Worm (Caenorhabditis elegans): ENCODE results near the gene F43G6.10.

The F43G6.10 gene

DNA sequence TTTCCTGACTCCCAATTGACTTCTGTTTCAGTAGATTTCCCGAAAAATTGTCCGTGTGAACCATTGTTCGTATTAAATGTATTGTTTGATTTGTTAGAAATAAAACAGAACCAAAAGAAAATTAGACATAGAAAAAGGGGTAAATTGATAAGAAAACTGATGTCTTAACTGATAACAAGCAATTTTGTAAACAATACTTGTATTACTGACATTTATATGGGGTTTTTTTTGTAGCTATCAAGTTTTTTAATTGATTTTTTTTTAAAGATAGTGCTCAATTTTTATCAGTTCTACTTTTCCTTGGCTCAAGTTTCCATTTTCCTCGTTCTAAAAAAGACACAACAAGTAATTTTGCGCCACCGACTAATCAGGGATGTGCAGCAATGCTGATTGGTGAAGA is 12.0 kb upstream of the F43G6.10 start:
- peak; percentile 80 for TF ChIP-seq elt-2 (tag; optimal IDR thresholded peaks at IDR 0.05)
- no peak for TF ChIP-seq tbx-2 (tag; optimal IDR thresholded peaks at IDR 0.05)

- TF ChIP-seq nhr-232 (tag; optimal IDR thresholded peaks at IDR 0.05) (no peak), unc-3 (GFP tag; conservative IDR thresholded peaks at IDR 0.05) (no peak), unc-3 (tag; optimal IDR thresholded peaks at IDR 0.05) (no peak), pax-1 (tag; optimal IDR thresholded peaks at IDR 0.05) (no peak), tbx-2 (tag; optimal IDR thresholded peaks at IDR 0.05) (no peak), ceh-19 (GFP tag; optimal IDR thresholded peaks at IDR 0.05) (no peak), T23F11.4 (GFP tag; optimal IDR thresholded peaks at IDR 0.05) (no peak), ref-2 (tag; optimal IDR thresholded peaks at IDR 0.05) (no peak), nhr-11 (tag; optimal IDR thresholded peaks at IDR 0.05) (no peak), pag-3 (tag; optimal IDR thresholded peaks at IDR 0.05; ENCODE audit: borderline replicate concordance) (no peak), ceh-30 (tag; optimal IDR thresholded peaks at IDR 0.05) (no peak), pha-4 (tag; optimal IDR thresholded peaks at IDR 0.05) (no peak), ceh-6 (GFP tag; optimal IDR thresholded peaks at IDR 0.05) (no peak), sox-4 (tag; optimal IDR thresholded peaks at IDR 0.05) (no peak), lim-6 (tag; optimal IDR thresholded peaks at IDR 0.05) (no peak), C38D4.7 (GFP tag; optimal IDR thresholded peaks at IDR 0.05) (no peak), hlh-6 (tag; optimal IDR thresholded peaks at IDR 0.05) (no peak)
Observed at ce11 chrII:11798737-11799136, 10.4 kb upstream of the F43G6.10 start, which contains the start of gene hda-5. hda-5 (plus strand) TSS chrII:11799037.

ce11 chrII:11802451-11802850 is 6.7 kb upstream of the F43G6.10 start, which contains the start of gene F43G6.17:
F43G6.17 (plus strand) TSS chrII:11802751.
- TF ChIP-seq pag-3 (tag; optimal IDR thresholded peaks at IDR 0.05; ENCODE audit: borderline replicate concordance) (no peak), pha-4 (tag; optimal IDR thresholded peaks at IDR 0.05) (no peak), tbx-7 (tag; optimal IDR thresholded peaks at IDR 0.05) (no peak), pros-1 (tag; optimal IDR thresholded peaks at IDR 0.05) (no peak), elt-2 (tag; optimal IDR thresholded peaks at IDR 0.05) (peak; percentile 57), ets-4 (tag; optimal IDR thresholded peaks at IDR 0.05) (no peak)

DNA sequence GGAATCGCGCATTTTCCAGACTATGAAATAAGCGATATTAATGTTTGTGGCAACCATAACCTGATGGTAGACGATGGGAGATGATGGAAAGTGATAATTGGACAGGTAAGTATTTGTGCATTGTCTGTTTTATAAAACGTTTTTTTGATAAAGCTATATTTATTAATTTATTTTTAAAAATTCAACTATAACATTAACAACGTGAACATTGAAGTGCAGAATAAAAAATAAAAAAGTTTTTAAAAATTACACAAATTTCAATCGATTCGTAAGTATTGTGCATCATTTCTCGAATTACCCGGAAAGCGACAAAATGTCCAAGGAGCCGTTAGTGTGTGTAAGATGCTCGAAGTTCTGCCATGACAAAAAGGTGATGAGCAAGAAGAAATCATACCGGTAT is 2.9 kb upstream of the F43G6.10 start, which contains the start of gene jmjd-1.1:
Gene jmjd-1.1 (plus strand): TSS at position 301 of the 400 bp plus-strand sequence.
- no peak for TF ChIP-seq elt-2 (tag; optimal IDR thresholded peaks at IDR 0.05)
- TF ChIP-seq ceh-18 (tag; optimal IDR thresholded peaks at IDR 0.05): no peak
- no peak for TF ChIP-seq ceh-30 (tag; optimal IDR thresholded peaks at IDR 0.05)
- TF ChIP-seq pros-1 (tag; optimal IDR thresholded peaks at IDR 0.05): no peak
- TF ChIP-seq ztf-16 (tag; optimal IDR thresholded peaks at IDR 0.05): no peak
- no peak for TF ChIP-seq syd-9 (tag; optimal IDR thresholded peaks at IDR 0.05)
- no peak for TF ChIP-seq unc-42 (tag; optimal IDR thresholded peaks at IDR 0.05)
- TF ChIP-seq nhr-11 (tag; optimal IDR thresholded peaks at IDR 0.05): no peak
- no peak for TF ChIP-seq hlh-8 (tag; optimal IDR thresholded peaks at IDR 0.05)
- no peak for TF ChIP-seq lim-6 (tag; optimal IDR thresholded peaks at IDR 0.05)
- TF ChIP-seq ceh-34 (tag; optimal IDR thresholded peaks at IDR 0.05): no peak

- no peak for TF ChIP-seq ttx-3 (tag; optimal IDR thresholded peaks at IDR 0.05)
- TF ChIP-seq hlh-8 (tag; optimal IDR thresholded peaks at IDR 0.05): no peak
- no peak for TF ChIP-seq unc-3 (GFP tag; conservative IDR thresholded peaks at IDR 0.05)
- no peak for TF ChIP-seq unc-3 (tag; optimal IDR thresholded peaks at IDR 0.05)
- no peak for TF ChIP-seq unc-55 (GFP tag; optimal IDR thresholded peaks at IDR 0.05)
- no peak for TF ChIP-seq tbx-2 (tag; optimal IDR thresholded peaks at IDR 0.05)
Observed at ce11 chrII:11810436-11810835, 1.3 kb downstream of the F43G6.10 start, which contains the start of gene F43G6.7. F43G6.7 (plus strand) TSS chrII:11810790.

DNA sequence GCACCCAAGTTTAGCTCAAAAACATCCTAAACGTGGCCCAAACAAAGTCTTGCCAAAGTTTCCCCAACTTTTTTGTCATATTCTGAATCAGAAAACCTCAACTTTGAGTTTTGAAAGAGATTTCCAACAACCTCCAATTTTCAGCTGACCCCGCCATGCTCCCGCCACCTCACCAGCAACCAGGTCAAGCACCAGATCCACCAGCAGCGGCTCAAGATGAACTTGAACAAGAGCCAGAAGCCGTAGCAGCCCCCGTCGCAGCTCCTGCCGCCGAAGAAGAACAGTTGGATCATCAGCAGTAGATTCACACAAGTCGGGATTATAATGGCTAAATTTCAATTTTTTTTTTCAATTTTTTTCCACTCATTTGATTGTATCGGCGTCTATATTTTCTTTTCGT is 2.1 kb downstream of the F43G6.10 start:
- no peak for TF ChIP-seq ceh-2 (tag; optimal IDR thresholded peaks at IDR 0.05)
- no peak for TF ChIP-seq ceh-34 (tag; optimal IDR thresholded peaks at IDR 0.05)
- TF ChIP-seq ceh-14 (tag; optimal IDR thresholded peaks at IDR 0.05): no peak
- TF ChIP-seq ceh-19 (GFP tag; optimal IDR thresholded peaks at IDR 0.05): no peak
- no peak for TF ChIP-seq ztf-16 (tag; optimal IDR thresholded peaks at IDR 0.05)
- TF ChIP-seq pqm-1 (tag; optimal IDR thresholded peaks at IDR 0.05): no peak
